Fruit fly (Drosophila melanogaster) whole organism, embryonic: ENCODE results near the gene rempA.

Experiments
- Bteb2 ChIP-seq: fragments of 200-800 bp; sonication (Bioruptor generic); optimal IDR thresholded peaks from 2 replicates; lab custom pipeline; 2016; ENCODE audit warnings: missing biosample characterization, missing genetic modification characterization
- CG10209 ChIP-seq: fragments of 200-800 bp; sonication (Bioruptor generic); optimal IDR thresholded peaks from 3 replicates; lab custom pipeline; 2017; ENCODE audit warnings: missing biosample characterization, mild to moderate bottlenecking, missing genetic modification characterization, missing genetic modification reagents
- CG10431 ChIP-seq: fragments of 200-800 bp; sonication (Bioruptor generic); optimal IDR thresholded peaks from 3 replicates; lab custom pipeline; 2018; ENCODE audit warnings: missing biosample characterization, mild to moderate bottlenecking, missing genetic modification characterization
- CG11247 ChIP-seq: fragments of 200-800 bp; sonication (Bioruptor generic); IDR thresholded peaks from 2 replicates; pipeline ENCODE4 v1.3.6; 2022; ENCODE audit warnings: missing biosample characterization, missing genetic modification characterization
- CG11456 ChIP-seq: fragments of 200-800 bp; sonication (Bioruptor generic); IDR thresholded peaks from 3 replicates; pipeline ENCODE4 v1.3.6; 2022; ENCODE audit warnings: missing biosample characterization, missing genetic modification characterization
- CG11504 ChIP-seq: fragments of 200-800 bp; sonication (Bioruptor generic); optimal IDR thresholded peaks from 3 replicates; lab custom pipeline; 2019; ENCODE audit warnings: missing biosample characterization, mild to moderate bottlenecking, missing genetic modification characterization, moderate library complexity
- CG12942 ChIP-seq: fragments of 200-800 bp; sonication (Bioruptor generic); optimal IDR thresholded peaks from 3 replicates; lab custom pipeline; 2016; ENCODE audit warnings: missing biosample characterization, missing genetic modification characterization
- CG13296 ChIP-seq: fragments of 200-800 bp; sonication (Bioruptor generic); optimal IDR thresholded peaks from 3 replicates; lab custom pipeline; 2018; ENCODE audit warnings: missing biosample characterization, mild to moderate bottlenecking, missing genetic modification characterization
- CG14667 ChIP-seq: fragments of 200-800 bp; sonication (Bioruptor generic); IDR thresholded peaks from 2 replicates; pipeline ENCODE4 v1.3.6; 2022; ENCODE audit warnings: missing biosample characterization, missing genetic modification characterization
- CG14710 ChIP-seq: fragments of 200-800 bp; sonication (Bioruptor generic); optimal IDR thresholded peaks from 3 replicates; lab custom pipeline; 2019; ENCODE audit warnings: missing biosample characterization, mild to moderate bottlenecking, missing genetic modification characterization, moderate library complexity
- CG1603 ChIP-seq: fragments of 200-800 bp; sonication (Bioruptor generic); optimal IDR thresholded peaks from 2 replicates; lab custom pipeline; 2019; ENCODE audit warnings: missing biosample characterization, mild to moderate bottlenecking, missing genetic modification characterization, moderate library complexity
- CG1647 ChIP-seq: fragments of 200-800 bp; sonication (Bioruptor generic); optimal IDR thresholded peaks from 3 replicates; lab custom pipeline; 2016; ENCODE audit warnings: missing biosample characterization, missing genetic modification characterization
- CG16813 ChIP-seq: fragments of 200-800 bp; sonication (Bioruptor generic); IDR thresholded peaks from 3 replicates; pipeline ENCODE4 v1.3.6; 2022; ENCODE audit warnings: missing biosample characterization, missing genetic modification characterization; ENCODE audit not compliant: partially characterized antibody
- CG18262 ChIP-seq: fragments of 200-800 bp; optimal IDR thresholded peaks from 3 replicates; lab custom pipeline; 2019; ENCODE audit warnings: missing biosample characterization, mild to moderate bottlenecking, missing genetic modification characterization, moderate library complexity
- CG18619 ChIP-seq: fragments of 200-800 bp; sonication (Bioruptor generic); optimal IDR thresholded peaks from 3 replicates; lab custom pipeline; 2017; ENCODE audit warnings: missing biosample characterization, mild to moderate bottlenecking, missing genetic modification characterization
- CG30020 ChIP-seq: fragments of 200-800 bp; optimal IDR thresholded peaks from 2 replicates; lab custom pipeline; 2019; ENCODE audit warnings: missing biosample characterization, mild to moderate bottlenecking, missing genetic modification characterization, moderate library complexity
- CG3281 ChIP-seq: fragments of 200-800 bp; sonication (Bioruptor generic); optimal IDR thresholded peaks from 3 replicates; lab custom pipeline; 2017; ENCODE audit warnings: missing biosample characterization, mild to moderate bottlenecking, missing genetic modification characterization
- CG34422 ChIP-seq: fragments of 200-800 bp; sonication (Bioruptor generic); IDR thresholded peaks from 3 replicates; pipeline ENCODE4 v1.3.6; 2022; ENCODE audit warnings: missing biosample characterization, missing genetic modification characterization
- CG7372 ChIP-seq: fragments of 200-800 bp; sonication (Bioruptor generic); IDR thresholded peaks from 2 replicates; pipeline ENCODE4 v1.3.6; 2022; ENCODE audit warnings: missing biosample characterization, missing genetic modification characterization
- CG9215 ChIP-seq: fragments of 200-800 bp; sonication (Bioruptor generic); IDR thresholded peaks from 2 replicates; pipeline ENCODE4 v1.3.6; 2022; ENCODE audit warnings: missing biosample characterization, missing genetic modification characterization
- Chrac-16 ChIP-seq: fragments of 200-800 bp; sonication (Bioruptor generic); optimal IDR thresholded peaks from 3 replicates; lab custom pipeline; 2016; ENCODE audit warnings: missing biosample characterization, missing genetic modification characterization
- CkIIα-i1 ChIP-seq: fragments of 200-800 bp; sonication (Bioruptor generic); IDR thresholded peaks from 2 replicates; pipeline ENCODE4 v1.3.6; 2022; ENCODE audit warnings: missing biosample characterization, missing genetic modification characterization
- Doc3 ChIP-seq: fragments of 200-800 bp; sonication (Bioruptor generic); IDR thresholded peaks from 3 replicates; pipeline ENCODE4 v1.3.6; 2022; ENCODE audit warnings: missing biosample characterization, missing genetic modification characterization; ENCODE audit not compliant: partially characterized antibody
- Drgx ChIP-seq: fragments of 200-800 bp; sonication (Bioruptor generic); IDR thresholded peaks from 2 replicates; pipeline ENCODE4 v1.3.6; 2022; ENCODE audit warnings: missing biosample characterization, missing genetic modification characterization
- GATAe ChIP-seq: fragments of 200-800 bp; sonication (Bioruptor generic); conservative IDR thresholded peaks from 2 replicates; pipeline ENCODE4 v1.3.6; 2022; ENCODE audit warnings: missing biosample characterization, missing genetic modification characterization
- HLH3B ChIP-seq: fragments of 200-800 bp; sonication (Bioruptor generic); IDR thresholded peaks from 2 replicates; pipeline ENCODE4 v1.3.6; 2022; ENCODE audit warnings: missing biosample characterization, missing genetic modification characterization
- Hsf ChIP-seq: fragments of 200-800 bp; sonication (Bioruptor generic); optimal IDR thresholded peaks from 3 replicates; lab custom pipeline; 2016; ENCODE audit warnings: missing biosample characterization, missing genetic modification characterization
- Lpt ChIP-seq: fragments of >200 bp; optimal IDR thresholded peaks from 2 replicates; lab custom pipeline; 2018; ENCODE audit warnings: missing biosample characterization, missing genetic modification characterization
- Nf-YA ChIP-seq: fragments of 200-800 bp; sonication (Bioruptor generic); IDR thresholded peaks from 2 replicates; pipeline ENCODE4 v1.3.6; 2022; ENCODE audit warnings: missing biosample characterization, missing genetic modification characterization
- Nf-YB ChIP-seq: fragments of 200-800 bp; sonication (Bioruptor generic); optimal IDR thresholded peaks from 3 replicates; lab custom pipeline; 2019; ENCODE audit warnings: missing biosample characterization, mild to moderate bottlenecking, missing genetic modification characterization, moderate library complexity
- PHDP ChIP-seq: fragments of 200-800 bp; sonication (Bioruptor generic); optimal IDR thresholded peaks from 3 replicates; lab custom pipeline; 2018; ENCODE audit warnings: missing biosample characterization, mild to moderate bottlenecking, missing genetic modification characterization, moderate library complexity
- Six4 ChIP-seq: fragments of 200-800 bp; sonication (Bioruptor generic); optimal IDR thresholded peaks from 2 replicates; lab custom pipeline; 2016; ENCODE audit warnings: missing biosample characterization, missing genetic modification characterization
- Usf ChIP-seq: fragments of 200-800 bp; sonication (Bioruptor generic); optimal IDR thresholded peaks from 2 replicates; lab custom pipeline; 2017; ENCODE audit warnings: missing genotype, missing biosample characterization, missing genetic modification characterization
- abd-A ChIP-seq: fragments of 200-800 bp; sonication (Bioruptor generic); optimal IDR thresholded peaks from 3 replicates; lab custom pipeline; 2019; ENCODE audit warnings: missing biosample characterization, mild to moderate bottlenecking, missing genetic modification characterization, moderate library complexity
- bbx ChIP-seq: fragments of 200-800 bp; sonication (Bioruptor generic); IDR thresholded peaks from 2 replicates; pipeline ENCODE4 v1.3.6; 2022; ENCODE audit warnings: missing biosample characterization, missing genetic modification characterization; ENCODE audit not compliant: partially characterized antibody
- cwo ChIP-seq: fragments of 200-800 bp; sonication (Bioruptor generic); optimal IDR thresholded peaks from 3 replicates; lab custom pipeline; 2017; ENCODE audit warnings: missing biosample characterization, missing genetic modification characterization, mild to moderate bottlenecking, moderate library complexity, missing genetic modification reagents
- dmrt11E ChIP-seq: fragments of 200-800 bp; sonication (Bioruptor generic); optimal IDR thresholded peaks from 3 replicates; lab custom pipeline; 2018; ENCODE audit warnings: missing biosample characterization, mild to moderate bottlenecking, missing genetic modification characterization, moderate library complexity
- fd64A ChIP-seq: fragments of 200-800 bp; sonication (Bioruptor generic); optimal IDR thresholded peaks from 3 replicates; lab custom pipeline; 2018; ENCODE audit warnings: missing biosample characterization, mild to moderate bottlenecking, missing genetic modification characterization
- gfzf ChIP-seq: fragments of 200-800 bp; sonication (Bioruptor generic); optimal IDR thresholded peaks from 2 replicates; lab custom pipeline; 2016; ENCODE audit warnings: missing biosample characterization, mild to moderate bottlenecking, missing genetic modification characterization, moderate library complexity
- h ChIP-seq: fragments of >200 bp; optimal IDR thresholded peaks from 2 replicates; lab custom pipeline; 2017
- hbn ChIP-seq: fragments of 200-800 bp; sonication (Bioruptor generic); IDR thresholded peaks from 2 replicates; pipeline ENCODE4 v1.3.6; 2022; ENCODE audit warnings: missing biosample characterization, missing genetic modification characterization; ENCODE audit not compliant: partially characterized antibody
- lola ChIP-seq, 3 experiments: fragments of >200 bp in 2 of 3; fragments of 200-800 bp in 1 of 3; sonication (Bioruptor generic) in 1 of 3; optimal IDR thresholded peaks; 2 replicates each; lab custom pipeline; 2017 to 2019; ENCODE audit warnings: missing biosample characterization in 3 of 3, missing genetic modification characterization in 3 of 3, mild to moderate bottlenecking in 1 of 3, moderate library complexity in 1 of 3
- maf-S ChIP-seq: fragments of 200-800 bp; sonication (Bioruptor generic); optimal IDR thresholded peaks from 2 replicates; lab custom pipeline; 2016; ENCODE audit warnings: missing biosample characterization, missing genetic modification characterization
- odd ChIP-seq: fragments of 200-800 bp; sonication (Bioruptor generic); optimal IDR thresholded peaks from 2 replicates; lab custom pipeline; 2017; ENCODE audit warnings: missing biosample characterization, mild to moderate bottlenecking, missing genetic modification characterization
- onecut ChIP-seq: fragments of 200-800 bp; sonication (Bioruptor generic); IDR thresholded peaks from 2 replicates; pipeline ENCODE4 v1.3.6; 2022; ENCODE audit warnings: missing biosample characterization, missing genetic modification characterization
- repo ChIP-seq: fragments of 200-800 bp; sonication (Bioruptor generic); optimal IDR thresholded peaks from 2 replicates; lab custom pipeline; 2016; ENCODE audit warnings: missing biosample characterization, missing genetic modification characterization
- sc ChIP-seq, 3 experiments: fragments of >200 bp in 2 of 3; fragments of 200-800 bp in 1 of 3; sonication (Bioruptor generic) in 1 of 3; optimal IDR thresholded peaks; 2 replicates in 2 of 3; 3 replicates in 1 of 3; lab custom pipeline; 2017; ENCODE audit warnings: mild to moderate bottlenecking in 1 of 3, missing biosample characterization in 1 of 3, missing genetic modification characterization in 1 of 3, missing genetic modification reagents in 1 of 3
- slbo ChIP-seq: fragments of 200-800 bp; sonication (Bioruptor generic); IDR thresholded peaks from 2 replicates; pipeline ENCODE4 v1.3.6; 2022; ENCODE audit warnings: missing biosample characterization, missing genetic modification characterization
- so ChIP-seq: fragments of 200-800 bp; sonication (Bioruptor generic); IDR thresholded peaks from 3 replicates; pipeline ENCODE4 v1.3.6; 2022; ENCODE audit warnings: missing biosample characterization, missing genetic modification characterization
- sob ChIP-seq: fragments of 200-800 bp; sonication (Bioruptor generic); IDR thresholded peaks from 2 replicates; pipeline ENCODE4 v1.3.6; 2022; ENCODE audit warnings: missing biosample characterization, missing genetic modification characterization

The rempA gene

dm6 chr2L:568030-568429, 7.9 kb upstream of the rempA start, which contains the start of the genes Nle and Sf3b1 (continued):
- TF ChIP-seq CG1603 (tag; lab: Kevin White, UChicago) (peak; percentile 80), slbo (peak; percentile 76), CG10431 (GFP tag; lab: Kevin White, UChicago) (no peak), CG7372 (GFP tag; lab: Robert Waterston, UW) (0 out of 2 replicates have a peak, but pooled peaks have one; percentile 44), repo (peak; percentile 16), CG3281 (GFP tag; lab: Kevin White, UChicago) (peak; percentile 55), CG11247 (no peak), CG30020 (tag; lab: Kevin White, UChicago) (peak; percentile 51), bbx (GFP tag; lab: Robert Waterston, UW) (peak; percentile 84), HLH3B (GFP tag; lab: Robert Waterston, UW) (0 out of 2 replicates have a peak, but pooled peaks have one; percentile 20), sc (optimal IDR thresholded peaks at IDR 0.05; lab: Kevin White, UChicago) (no peak), sc (GFP tag; optimal IDR thresholded peaks at IDR 0.05; lab: Kevin White, UChicago) (no peak), CG9215 (GFP tag; lab: Robert Waterston, UW) (peak; percentile 65), Hsf (GFP tag; lab: Kevin White, UChicago) (peak; percentile 73), GATAe (GFP tag; lab: Robert Waterston, UW) (no peak), CG16813 (peak; percentile 95), CG18619 (GFP tag; lab: Kevin White, UChicago) (no peak), CG10209 (no peak), abd-A (tag; lab: Kevin White, UChicago) (no peak), Six4 (GFP tag; lab: Kevin White, UChicago) (peak; percentile 42), CG14667 (GFP tag; lab: Robert Waterston, UW) (no peak), Chrac-16 (peak; percentile 66), CG14710 (tag; lab: Kevin White, UChicago) (peak; percentile 87), Nf-YA (GFP tag; lab: Robert Waterston, UW) (no peak), CkIIα-i1 (no peak), Doc3 (GFP tag; lab: Robert Waterston, UW) (peak; percentile 97), CG34422 (GFP tag; lab: Robert Waterston, UW) (peak; percentile 67), CG11456 (GFP tag; lab: Robert Waterston, UW) (no peak), CG12942 (peak; percentile 12), lola (GFP tag; optimal IDR thresholded peaks at IDR 0.05; lab: Kevin White, UChicago) (peak in 1 of 3 experiments; percentile 52), fd64A (GFP tag; lab: Kevin White, UChicago) (no peak), Usf (GFP tag; lab: Kevin White, UChicago) (no peak), CG11504 (tag; lab: Kevin White, UChicago) (no peak), cwo (peak; percentile 97), so (GFP tag; lab: Robert Waterston, UW) (no peak), hbn (GFP tag; lab: Robert Waterston, UW) (peak; percentile 97), h (lab: Kevin White, UChicago) (no peak), dmrt11E (tag; lab: Kevin White, UChicago) (peak; percentile 36), gfzf (GFP tag; lab: Kevin White, UChicago) (peak; percentile 74), maf-S (GFP tag; lab: Kevin White, UChicago) (peak; percentile 13), PHDP (tag; lab: Kevin White, UChicago) (no peak), Lpt (GFP tag; lab: Kevin White, UChicago) (no peak), Nf-YB (peak; percentile 6), CG18262 (tag; lab: Kevin White, UChicago) (peak; percentile 40), Bteb2 (GFP tag; lab: Kevin White, UChicago) (peak; percentile 0), CG13296 (no peak), CG1647 (GFP tag; lab: Kevin White, UChicago) (peak; percentile 23), odd (GFP tag; lab: Kevin White, UChicago) (no peak), onecut (GFP tag; lab: Robert Waterston, UW) (0 out of 2 replicates have a peak, but pooled peaks have one; percentile 16), sob (GFP tag; lab: Robert Waterston, UW) (0 out of 2 replicates have a peak, but pooled peaks have one; percentile 20), Drgx (GFP tag; lab: Robert Waterston, UW) (no peak)
